Worm (Caenorhabditis elegans): ENCODE measurements around the gene W09D10.4.
A peak's percentile ranks its signal among the peaks of the same experiment; 100 is the strongest.

W09D10.4 gene

DNA sequence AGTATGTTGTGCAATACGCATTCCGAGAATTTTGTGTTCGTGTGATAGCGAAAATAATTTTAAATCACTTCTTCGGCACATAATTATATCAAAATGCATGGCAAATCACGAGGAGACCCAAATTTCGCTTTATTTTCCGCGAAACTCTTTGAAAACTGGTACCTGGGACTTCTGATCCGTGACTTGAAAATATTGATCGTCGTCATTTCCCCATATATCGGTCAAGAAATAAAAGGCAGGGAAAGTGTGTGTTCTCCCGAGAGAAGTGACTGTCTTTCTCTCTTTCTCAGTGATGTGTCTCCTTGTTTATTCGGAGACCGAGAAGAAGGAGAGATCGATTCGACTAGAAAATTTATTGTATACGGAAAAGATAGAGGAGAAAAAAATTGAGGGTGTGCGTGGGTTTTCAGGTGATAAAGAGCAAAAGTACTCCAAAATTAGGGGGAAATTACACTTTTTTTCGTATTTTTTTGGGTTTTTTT, 4.8 kb downstream of the W09D10.4 start, which contains the start of gene W09D10.5 (continued):
- TF ChIP-seq nhr-42 (GFP tag; IDR thresholded peaks at IDR 0.05) (0 out of 2 replicates have a peak, but pooled peaks have one; percentile 35), vab-7 (GFP tag; IDR thresholded peaks at IDR 0.05) (no peak), aly-2 (tag; optimal IDR thresholded peaks at IDR 0.05) (no peak), nhr-25 (tag; optimal IDR thresholded peaks at IDR 0.05; ENCODE audit: borderline replicate concordance, insufficient read depth) (no peak), hlh-11 (tag; optimal IDR thresholded peaks at IDR 0.05) (peak; percentile 57), skn-1 (tag; optimal IDR thresholded peaks at IDR 0.05) (no peak), jun-1 (tag; optimal IDR thresholded peaks at IDR 0.05) (no peak), pha-4 (GFP tag; IDR thresholded peaks at IDR 0.05) (0 out of 2 replicates have a peak, but pooled peaks have one; percentile 44), pha-4 (tag; optimal IDR thresholded peaks at IDR 0.05) (no peak), zip-2 (tag; optimal IDR thresholded peaks at IDR 0.05) (no peak), dmd-8 (GFP tag; IDR thresholded peaks at IDR 0.05) (no peak), dpl-1 (GFP tag; optimal IDR thresholded peaks at IDR 0.05) (no peak), egl-27 (tag; optimal IDR thresholded peaks at IDR 0.05) (no peak), set-16 (GFP tag; IDR thresholded peaks at IDR 0.05) (no peak), lin-38 (GFP tag; IDR thresholded peaks at IDR 0.05) (peak; percentile 44), mxl-3 (GFP tag; optimal IDR thresholded peaks at IDR 0.05) (peak; percentile 40), ztf-11 (tag; optimal IDR thresholded peaks at IDR 0.05) (no peak), hmg-1.1 (GFP tag; IDR thresholded peaks at IDR 0.05) (peak; percentile 42; the same call in 1 of the 2 replicates), gei-8 (GFP tag; optimal IDR thresholded peaks at IDR 0.05) (peak; percentile 83), lin-39 (tag; optimal IDR thresholded peaks at IDR 0.05) (no peak), ZK546.5 (tag; optimal IDR thresholded peaks at IDR 0.05) (no peak), mep-1 (tag; optimal IDR thresholded peaks at IDR 0.05) (no peak), spr-1 (tag; optimal IDR thresholded peaks at IDR 0.05) (peak; percentile 25), nhr-41 (GFP tag; IDR thresholded peaks at IDR 0.05) (no peak), nhr-48 (tag; optimal IDR thresholded peaks at IDR 0.05) (no peak), T26A8.4 (GFP tag; IDR thresholded peaks at IDR 0.05) (peak; percentile 55), F10B5.3 (tag; optimal IDR thresholded peaks at IDR 0.05) (no peak), fos-1 (tag; optimal IDR thresholded peaks at IDR 0.05) (no peak), Y75B8A.6 (GFP tag; IDR thresholded peaks at IDR 0.05) (no peak), lir-3 (tag; optimal IDR thresholded peaks at IDR 0.05) (no peak), F49E8.2 (tag; optimal IDR thresholded peaks at IDR 0.05; ENCODE audit: borderline replicate concordance) (no peak), lin-29 (GFP tag; IDR thresholded peaks at IDR 0.05) (no peak), zfp-3 (GFP tag; conservative IDR thresholded peaks at IDR 0.05) (no peak), F26F4.8 (GFP tag; conservative IDR thresholded peaks at IDR 0.05) (peak; percentile 56; the same call in 1 of the 2 replicates), daf-8 (GFP tag; IDR thresholded peaks at IDR 0.05) (no peak), hlh-30 (tag; optimal IDR thresholded peaks at IDR 0.05; ENCODE audit: insufficient read depth) (peak; percentile 36), nhr-111 (GFP tag; optimal IDR thresholded peaks at IDR 0.05) (no peak), spr-3 (GFP tag; optimal IDR thresholded peaks at IDR 0.05) (no peak), nhr-76 (tag; optimal IDR thresholded peaks at IDR 0.05) (no peak), tag-97 (GFP tag; IDR thresholded peaks at IDR 0.05) (no peak), nhr-237 (tag; optimal IDR thresholded peaks at IDR 0.05) (no peak), daf-12 (tag; optimal IDR thresholded peaks at IDR 0.05) (no peak), lin-13 (GFP tag; optimal IDR thresholded peaks at IDR 0.05) (peak; percentile 22), ctbp-1 (GFP tag; IDR thresholded peaks at IDR 0.05) (0 out of 2 replicates have a peak, but pooled peaks have one; percentile 39), hif-1 (tag; optimal IDR thresholded peaks at IDR 0.05) (peak in 1 of 2 experiments; percentile 55), daf-19 (GFP tag; conservative IDR thresholded peaks at IDR 0.05) (0 out of 2 replicates have a peak, but pooled peaks have one; percentile 27), madf-9 (GFP tag; conservative IDR thresholded peaks at IDR 0.05) (no peak), cey-2 (tag; optimal IDR thresholded peaks at IDR 0.05; ENCODE audit: borderline replicate concordance, insufficient read depth) (no peak), unc-39 (tag; optimal IDR thresholded peaks at IDR 0.05) (no peak), F44E2.7 (GFP tag; IDR thresholded peaks at IDR 0.05) (no peak)

Data from whole organism, L4 larva.